Worm (Caenorhabditis elegans): ENCODE data around the gene Y75B8A.39.

ce11 chrIII:12359265-12359664 lies 46.3 kb downstream of the Y75B8A.39 start, which contains the start of gene Y75B8A.34:
- TF ChIP-seq tab-1 (GFP tag; IDR thresholded peaks at IDR 0.05) = no peak
- TF ChIP-seq ref-1 (GFP tag; conservative IDR thresholded peaks at IDR 0.05) = no peak
- TF ChIP-seq T22C8.4 (GFP tag; IDR thresholded peaks at IDR 0.05) = no peak

All from whole organism, midembryonic.